Worm (Caenorhabditis elegans) whole organism, young adult: ENCODE results near the gene mcm-7.

Experiments used
- D2030.7 ChIP-seq: fragments of 200-800 bp; sonication (Bioruptor generic); IDR thresholded peaks from 2 replicates; pipeline ENCODE4 v1.3.6; 2022; ENCODE audit warnings: missing genetic modification reagents, missing genetic modification characterization, missing compliant biosample characterization
- F10E7.11 ChIP-seq: sonication (generic microtip); optimal IDR thresholded peaks from 2 replicates; lab custom pipeline; 2017; ENCODE audit warnings: mild to moderate bottlenecking, missing genetic modification characterization, moderate library complexity, missing compliant biosample characterization
- F49E8.2 ChIP-seq: sonication (generic microtip); optimal IDR thresholded peaks from 3 replicates; lab custom pipeline; 2017; ENCODE audit warnings: missing genetic modification characterization, mild to moderate bottlenecking, missing compliant biosample characterization, antibody characterized with exemption, moderate library complexity; ENCODE audit not compliant: insufficient read depth
- K11D2.4 ChIP-seq: fragments of 200-800 bp; sonication (Bioruptor generic); IDR thresholded peaks from 2 replicates; pipeline ENCODE4 v1.3.6; 2022; ENCODE audit warnings: missing genetic modification reagents, missing genetic modification characterization, missing compliant biosample characterization
- K12H6.12 ChIP-seq: fragments of 200-800 bp; sonication (Bioruptor generic); optimal IDR thresholded peaks from 2 replicates; lab custom pipeline; 2018; ENCODE audit warnings: mild to moderate bottlenecking, missing genetic modification characterization, missing compliant biosample characterization
- Y53G8AR.9 ChIP-seq: fragments of 200-800 bp; sonication (Bioruptor generic); conservative IDR thresholded peaks from 2 replicates; pipeline ENCODE4 v1.3.6; 2022; ENCODE audit warnings: missing genetic modification reagents, missing genetic modification characterization, missing compliant biosample characterization
- Y56A3A.18 ChIP-seq: fragments of 200-800 bp; sonication (Bioruptor generic); IDR thresholded peaks from 2 replicates; pipeline ENCODE4 v1.3.6; 2022; ENCODE audit warnings: missing genetic modification reagents, missing genetic modification characterization, missing compliant biosample characterization
- Y67H2A.10 ChIP-seq: fragments of 200-800 bp; sonication (Bioruptor generic); conservative IDR thresholded peaks from 2 replicates; pipeline ENCODE4 v1.3.6; 2022; ENCODE audit warnings: missing genetic modification reagents, missing genetic modification characterization, missing compliant biosample characterization
- Y79H2A.3 ChIP-seq: fragments of 200-800 bp; sonication (Bioruptor generic); conservative IDR thresholded peaks from 2 replicates; pipeline ENCODE4 v1.3.6; 2022; ENCODE audit warnings: missing genetic modification reagents, missing genetic modification characterization, missing compliant biosample characterization
- Y95B8A.8 ChIP-seq: fragments of 200-800 bp; sonication (Bioruptor generic); IDR thresholded peaks from 2 replicates; pipeline ENCODE4 v1.3.6; 2022; ENCODE audit warnings: missing genetic modification reagents, missing genetic modification characterization, missing compliant biosample characterization
- akir-1 ChIP-seq: fragments of 200-800 bp; sonication (Bioruptor generic); optimal IDR thresholded peaks from 2 replicates; lab custom pipeline; 2018; ENCODE audit warnings: mild to moderate bottlenecking, missing genetic modification characterization, moderate library complexity, missing compliant biosample characterization
- aptf-3 ChIP-seq: fragments of 200-800 bp; sonication (Bioruptor generic); IDR thresholded peaks from 2 replicates; pipeline ENCODE4 v1.3.6; 2022; ENCODE audit warnings: missing genetic modification characterization, missing compliant biosample characterization
- athp-1 ChIP-seq: sonication (generic microtip); optimal IDR thresholded peaks from 2 replicates; lab custom pipeline; 2017; ENCODE audit warnings: mild to moderate bottlenecking, missing genetic modification characterization, missing compliant biosample characterization
- attf-6 ChIP-seq: fragments of 200-800 bp; sonication (Bioruptor generic); IDR thresholded peaks from 2 replicates; pipeline ENCODE4 v1.3.6; 2022; ENCODE audit warnings: missing genetic modification reagents, missing genetic modification characterization, missing compliant biosample characterization
- bed-1 ChIP-seq: fragments of 200-800 bp; sonication (Bioruptor generic); IDR thresholded peaks from 2 replicates; pipeline ENCODE4 v1.3.6; 2022; ENCODE audit warnings: missing genetic modification reagents, missing genetic modification characterization, missing compliant biosample characterization
- bed-2 ChIP-seq: fragments of 200-800 bp; sonication (Bioruptor generic); IDR thresholded peaks from 2 replicates; pipeline ENCODE4 v1.3.6; 2022; ENCODE audit warnings: missing genetic modification reagents, missing genetic modification characterization, missing compliant biosample characterization
- ceh-27 ChIP-seq: fragments of 200-800 bp; sonication (Bioruptor generic); optimal IDR thresholded peaks from 2 replicates; lab custom pipeline; 2018; ENCODE audit warnings: mild to moderate bottlenecking, missing genetic modification characterization, moderate library complexity, missing compliant biosample characterization
- ceh-40 ChIP-seq: fragments of 200-800 bp; sonication (Bioruptor generic); IDR thresholded peaks from 2 replicates; pipeline ENCODE4 v1.3.6; 2022; ENCODE audit warnings: missing genetic modification characterization, missing compliant biosample characterization
- ceh-91 ChIP-seq: fragments of 200-800 bp; sonication (Bioruptor generic); IDR thresholded peaks from 2 replicates; pipeline ENCODE4 v1.3.6; 2022; ENCODE audit warnings: missing genetic modification reagents, missing genetic modification characterization, missing compliant biosample characterization
- chd-7 ChIP-seq: sonication (generic microtip); optimal IDR thresholded peaks from 2 replicates; lab custom pipeline; 2016; ENCODE audit warnings: mild to moderate bottlenecking, missing genetic modification characterization, moderate library complexity, missing compliant biosample characterization
- dpff-1 ChIP-seq: sonication (generic microtip); optimal IDR thresholded peaks from 2 replicates; lab custom pipeline; 2017; ENCODE audit warnings: mild to moderate bottlenecking, missing genetic modification characterization, missing compliant biosample characterization
- efl-1 ChIP-seq: fragments of 150-350 bp; optimal IDR thresholded peaks from 2 replicates; lab custom pipeline; 2014; ENCODE audit warnings: missing biosample characterization, missing genetic modification reagents, missing genetic modification characterization
- egrh-3 ChIP-seq: fragments of 200-800 bp; sonication (Bioruptor generic); IDR thresholded peaks from 2 replicates; pipeline ENCODE4 v1.3.6; 2022; ENCODE audit warnings: missing genetic modification reagents, missing genetic modification characterization, missing compliant biosample characterization
- fkh-3 ChIP-seq: sonication (generic microtip); optimal IDR thresholded peaks from 2 replicates; lab custom pipeline; 2016; ENCODE audit warnings: mild to moderate bottlenecking, missing genetic modification characterization, missing compliant biosample characterization
- him-1 ChIP-seq: sonication (generic microtip); optimal IDR thresholded peaks from 2 replicates; lab custom pipeline; 2016; ENCODE audit warnings: missing genotype, missing genetic modification reagents, missing genetic modification characterization, missing compliant biosample characterization
- hlh-12 ChIP-seq: sonication (generic microtip); optimal IDR thresholded peaks from 2 replicates; lab custom pipeline; 2016; ENCODE audit warnings: missing genetic modification characterization, missing compliant biosample characterization
- hsf-1 ChIP-seq: fragments of 200-800 bp; sonication (Bioruptor generic); IDR thresholded peaks from 2 replicates; pipeline ENCODE4 v1.3.6; 2022; ENCODE audit warnings: missing genetic modification reagents, missing genetic modification characterization, missing compliant biosample characterization
- let-526 ChIP-seq: fragments of 200-800 bp; sonication (Bioruptor generic); IDR thresholded peaks from 2 replicates; pipeline ENCODE4 v1.3.6; 2022; ENCODE audit warnings: missing genetic modification reagents, missing genetic modification characterization, missing compliant biosample characterization
- lin-54 ChIP-seq: fragments of 200-800 bp; sonication (Bioruptor generic); optimal IDR thresholded peaks from 2 replicates; lab custom pipeline; 2018; ENCODE audit warnings: mild to moderate bottlenecking, missing genetic modification characterization, missing compliant biosample characterization
- lsy-27 ChIP-seq: sonication (generic microtip); optimal IDR thresholded peaks from 2 replicates; lab custom pipeline; 2017; ENCODE audit warnings: missing genetic modification characterization, mild to moderate bottlenecking, missing compliant biosample characterization, antibody characterized with exemption, missing genotype, borderline replicate concordance; ENCODE audit not compliant: insufficient read depth
- madf-10 ChIP-seq: sonication (generic microtip); optimal IDR thresholded peaks from 2 replicates; lab custom pipeline; 2016; ENCODE audit warnings: mild to moderate bottlenecking, missing genetic modification characterization, missing compliant biosample characterization
- madf-6 ChIP-seq: fragments of 200-800 bp; sonication (Bioruptor generic); IDR thresholded peaks from 2 replicates; pipeline ENCODE4 v1.3.6; 2022; ENCODE audit warnings: missing genetic modification reagents, missing genetic modification characterization, missing compliant biosample characterization
- nfya-1 ChIP-seq: sonication (generic microtip); optimal IDR thresholded peaks from 2 replicates; lab custom pipeline; 2017; ENCODE audit warnings: antibody characterized with exemption, missing compliant biosample characterization, missing genetic modification characterization, borderline replicate concordance; ENCODE audit not compliant: insufficient read depth
- nfyb-1 ChIP-seq: fragments of 200-800 bp; sonication (Bioruptor generic); IDR thresholded peaks from 2 replicates; pipeline ENCODE4 v1.3.6; 2022; ENCODE audit warnings: missing genetic modification reagents, missing genetic modification characterization, missing compliant biosample characterization
- nhr-120 ChIP-seq: fragments of 200-800 bp; sonication (Bioruptor generic); IDR thresholded peaks from 2 replicates; pipeline ENCODE4 v1.3.6; 2022; ENCODE audit warnings: missing genetic modification characterization, missing compliant biosample characterization
- rcor-1 ChIP-seq: fragments of 200-800 bp; sonication (Bioruptor generic); IDR thresholded peaks from 2 replicates; pipeline ENCODE4 v1.3.6; 2022; ENCODE audit warnings: missing genetic modification reagents, missing genetic modification characterization, missing compliant biosample characterization
- rpc-1 ChIP-seq, 2 experiments: fragments of 150-350 bp in 1 of 2; sonication (generic microtip) in 1 of 2; optimal IDR thresholded peaks; 2 replicates each; lab custom pipeline; 2014 to 2018; ENCODE audit warnings: missing biosample characterization in 1 of 2, missing genetic modification characterization in 1 of 2, missing genetic modification reagents in 1 of 2, missing genotype in 1 of 2
- sea-2 ChIP-seq: fragments of 200-800 bp; sonication (Bioruptor generic); IDR thresholded peaks from 2 replicates; pipeline ENCODE4 v1.3.6; 2022; ENCODE audit warnings: missing genetic modification characterization, missing compliant biosample characterization
- snpc-4 ChIP-seq, 5 experiments: fragments of 150-350 bp in 1 of 5; sonication (generic microtip) in 4 of 5; optimal IDR thresholded peaks; 2 replicates each; lab custom pipeline; 2014 to 2018; ENCODE audit warnings: missing genetic modification characterization in 5 of 5, missing biosample characterization in 3 of 5, antibody characterized with exemption in 2 of 5, mild to moderate bottlenecking in 2 of 5, missing compliant biosample characterization in 2 of 5, missing genotype in 2 of 5, moderate library complexity in 2 of 5, missing genetic modification reagents in 1 of 5
- somi-1 ChIP-seq: fragments of 200-800 bp; sonication (Bioruptor generic); optimal IDR thresholded peaks from 2 replicates; lab custom pipeline; 2018; ENCODE audit warnings: mild to moderate bottlenecking, missing genetic modification characterization, missing compliant biosample characterization
- tbp1 ChIP-seq: fragments of 200-800 bp; sonication (Bioruptor generic); optimal IDR thresholded peaks from 2 replicates; lab custom pipeline; 2018; ENCODE audit warnings: mild to moderate bottlenecking, missing genetic modification characterization, missing compliant biosample characterization
- tlf-1 ChIP-seq: fragments of 200-800 bp; sonication (Bioruptor generic); optimal IDR thresholded peaks from 2 replicates; lab custom pipeline; 2018; ENCODE audit warnings: mild to moderate bottlenecking, missing genetic modification characterization, missing compliant biosample characterization
- unc-130 ChIP-seq: sonication (generic microtip); optimal IDR thresholded peaks from 2 replicates; lab custom pipeline; 2016; ENCODE audit warnings: missing genetic modification reagents, missing genetic modification characterization, missing compliant biosample characterization
- xnd-1 ChIP-seq: sonication (generic microtip); optimal IDR thresholded peaks from 2 replicates; lab custom pipeline; 2016; ENCODE audit warnings: missing genotype, missing genetic modification reagents, missing genetic modification characterization, missing compliant biosample characterization
- ztf-28 ChIP-seq: fragments of 200-800 bp; sonication (Bioruptor generic); IDR thresholded peaks from 2 replicates; pipeline ENCODE4 v1.3.6; 2022; ENCODE audit warnings: missing genetic modification reagents, missing genetic modification characterization, missing compliant biosample characterization
- ztf-3 ChIP-seq: fragments of 200-800 bp; sonication (Bioruptor generic); optimal IDR thresholded peaks from 2 replicates; lab custom pipeline; 2018; ENCODE audit warnings: mild to moderate bottlenecking, missing genetic modification characterization, missing compliant biosample characterization

The mcm-7 gene

ce11 chrV:4373656-4374055, 26.7 kb downstream of the mcm-7 start (continued):
- TF ChIP-seq K12H6.12 (tag; lab: Kevin White, UChicago) (no peak), akir-1 (no peak), ceh-91 (GFP tag; lab: Robert Waterston, UW) (no peak), bed-1 (GFP tag; lab: Robert Waterston, UW) (no peak), tlf-1 (GFP tag; lab: Kevin White, UChicago) (no peak), attf-6 (no peak), efl-1 (no peak), ceh-27 (GFP tag; lab: Kevin White, UChicago) (no peak), him-1 (tag; lab: Kevin White, UChicago) (no peak), nhr-120 (GFP tag; lab: Robert Waterston, UW) (no peak), athp-1 (peak; percentile 35), egrh-3 (no peak), D2030.7 (GFP tag; lab: Robert Waterston, UW) (0 out of 2 replicates have a peak, but pooled peaks have one; percentile 28), Y67H2A.10 (GFP tag; lab: Robert Waterston, UW) (no peak), ceh-40 (no peak), fkh-3 (tag; lab: Kevin White, UChicago) (no peak), K11D2.4 (GFP tag; lab: Robert Waterston, UW) (no peak), let-526 (no peak), Y79H2A.3 (GFP tag; lab: Robert Waterston, UW) (peak; percentile 76; the same call in 1 of the 2 replicates)
- TF ChIP-seq, all 124 proteins: peak for 16

ce11 chrV:4374625-4375024, 27.7 kb downstream of the mcm-7 start, which contains the start of gene neg-1:
Gene neg-1, minus strand, starts transcription at chrV:4374874.
- TF ChIP-seq bed-1 (GFP tag; lab: Robert Waterston, UW) (no peak), nfya-1 (tag; lab: Kevin White, UChicago) (no peak), somi-1 (GFP tag; lab: Kevin White, UChicago) (no peak), dpff-1 (tag; lab: Kevin White, UChicago) (no peak), snpc-4 (GFP tag; optimal IDR thresholded peaks at IDR 0.05; lab: Kevin White, UChicago) (no peak), snpc-4 (tag; optimal IDR thresholded peaks at IDR 0.05; lab: Kevin White, UChicago) (no peak), hlh-12 (no peak), lin-54 (GFP tag; lab: Kevin White, UChicago) (peak; percentile 3), efl-1 (peak; percentile 18), bed-2 (GFP tag; lab: Robert Waterston, UW) (no peak), tbp1 (no peak), nfyb-1 (no peak), F49E8.2 (tag; lab: Kevin White, UChicago) (no peak), athp-1 (no peak), let-526 (no peak), unc-130 (no peak), F10E7.11 (tag; lab: Kevin White, UChicago) (no peak), K12H6.12 (tag; lab: Kevin White, UChicago) (no peak), ztf-28 (GFP tag; lab: Robert Waterston, UW) (no peak), rpc-1 (optimal IDR thresholded peaks at IDR 0.05; lab: Kevin White, UChicago) (no peak), rpc-1 (tag; optimal IDR thresholded peaks at IDR 0.05; lab: Kevin White, UChicago) (no peak), hsf-1 (GFP tag; lab: Robert Waterston, UW) (0 out of 2 replicates have a peak, but pooled peaks have one; percentile 51), Y56A3A.18 (no peak), xnd-1 (tag; lab: Kevin White, UChicago) (peak; percentile 43), sea-2 (GFP tag; lab: Robert Waterston, UW) (no peak), chd-7 (tag; lab: Kevin White, UChicago) (no peak), aptf-3 (GFP tag; lab: Robert Waterston, UW) (no peak), Y95B8A.8 (no peak), lsy-27 (tag; lab: Kevin White, UChicago) (no peak), him-1 (tag; lab: Kevin White, UChicago) (no peak), Y53G8AR.9 (GFP tag; lab: Robert Waterston, UW) (0 out of 2 replicates have a peak, but pooled peaks have one; percentile 18), Y67H2A.10 (GFP tag; lab: Robert Waterston, UW) (no peak), rcor-1 (GFP tag; lab: Robert Waterston, UW) (no peak), madf-6 (GFP tag; lab: Robert Waterston, UW) (peak; percentile 58), ztf-3 (GFP tag; lab: Kevin White, UChicago) (no peak), madf-10 (tag; lab: Kevin White, UChicago) (no peak)
